Fruit fly (Drosophila melanogaster) whole organism, embryonic: Measurements from ENCODE around the gene Bicra.
A peak's percentile ranks its signal among the peaks of the same experiment; 100 is the strongest.

Experiments used
- CG11456 ChIP-seq: fragments of 200-800 bp; sonication (Bioruptor generic); IDR thresholded peaks from 3 replicates; pipeline ENCODE4 v1.3.6; 2022; ENCODE audit warnings: missing biosample characterization, missing genetic modification characterization
- CG11723 ChIP-seq: fragments of 200-800 bp; sonication (Bioruptor generic); optimal IDR thresholded peaks from 2 replicates; lab custom pipeline; 2017; ENCODE audit warnings: missing biosample characterization, mild to moderate bottlenecking, missing genetic modification characterization
- CG13287 ChIP-seq: fragments of 200-800 bp; sonication (Bioruptor generic); IDR thresholded peaks from 2 replicates; pipeline ENCODE4 v1.3.6; 2022; ENCODE audit warnings: missing biosample characterization, missing genetic modification characterization; ENCODE audit not compliant: partially characterized antibody
- CG13296 ChIP-seq: fragments of 200-800 bp; sonication (Bioruptor generic); optimal IDR thresholded peaks from 3 replicates; lab custom pipeline; 2018; ENCODE audit warnings: missing biosample characterization, mild to moderate bottlenecking, missing genetic modification characterization
- CG14050 ChIP-seq: fragments of 200-800 bp; sonication (Bioruptor generic); IDR thresholded peaks from 3 replicates; pipeline ENCODE4 v1.3.6; 2022; ENCODE audit warnings: missing biosample characterization, missing genetic modification characterization
- CG14441 ChIP-seq: fragments of 200-800 bp; sonication (Bioruptor generic); IDR thresholded peaks from 2 replicates; pipeline ENCODE4 v1.3.6; 2022; ENCODE audit warnings: missing biosample characterization, missing genetic modification characterization
- CG17385 ChIP-seq: fragments of 200-800 bp; sonication (Bioruptor generic); optimal IDR thresholded peaks from 3 replicates; lab custom pipeline; 2018; ENCODE audit warnings: missing biosample characterization, mild to moderate bottlenecking, missing genetic modification characterization
- CG17912 ChIP-seq: fragments of 200-800 bp; sonication (Bioruptor generic); optimal IDR thresholded peaks from 2 replicates; lab custom pipeline; 2018; ENCODE audit warnings: missing biosample characterization, mild to moderate bottlenecking, missing genetic modification characterization
- CG18011 ChIP-seq: fragments of 200-800 bp; sonication (Bioruptor generic); optimal IDR thresholded peaks from 2 replicates; lab custom pipeline; 2017; ENCODE audit warnings: missing biosample characterization, missing genetic modification characterization, mild to moderate bottlenecking, moderate library complexity, missing genotype
- CG18476 ChIP-seq: fragments of 200-800 bp; sonication (Bioruptor generic); optimal IDR thresholded peaks from 2 replicates; lab custom pipeline; 2016; ENCODE audit warnings: missing biosample characterization, mild to moderate bottlenecking, missing genetic modification characterization
- CG30403 ChIP-seq: fragments of 200-800 bp; sonication (Bioruptor generic); optimal IDR thresholded peaks from 3 replicates; lab custom pipeline; 2016; ENCODE audit warnings: missing biosample characterization, missing genetic modification characterization
- CG30431 ChIP-seq: fragments of 200-800 bp; sonication (Bioruptor generic); optimal IDR thresholded peaks from 2 replicates; lab custom pipeline; 2017; ENCODE audit warnings: missing biosample characterization, missing genetic modification characterization
- CG32767 ChIP-seq: fragments of 200-800 bp; sonication (Bioruptor generic); IDR thresholded peaks from 2 replicates; pipeline ENCODE4 v1.3.6; 2022; ENCODE audit warnings: missing biosample characterization, missing genetic modification characterization
- CG5180 ChIP-seq: fragments of 200-800 bp; sonication (Bioruptor generic); optimal IDR thresholded peaks from 3 replicates; lab custom pipeline; 2017; ENCODE audit warnings: missing biosample characterization, missing genetic modification characterization, mild to moderate bottlenecking, moderate library complexity, missing genetic modification reagents
- CG6272 ChIP-seq: fragments of 200-800 bp; sonication (Bioruptor generic); IDR thresholded peaks from 2 replicates; pipeline ENCODE4 v1.3.6; 2022; ENCODE audit warnings: missing biosample characterization, missing genetic modification characterization
- CG7372 ChIP-seq: fragments of 200-800 bp; sonication (Bioruptor generic); IDR thresholded peaks from 2 replicates; pipeline ENCODE4 v1.3.6; 2022; ENCODE audit warnings: missing biosample characterization, missing genetic modification characterization
- CG7745 ChIP-seq: fragments of 200-800 bp; sonication (Bioruptor generic); optimal IDR thresholded peaks from 2 replicates; lab custom pipeline; 2018; ENCODE audit warnings: missing biosample characterization, mild to moderate bottlenecking, missing genetic modification characterization, moderate library complexity
- CG7928 ChIP-seq: fragments of 200-800 bp; sonication (Bioruptor generic); optimal IDR thresholded peaks from 2 replicates; lab custom pipeline; 2017; ENCODE audit warnings: missing biosample characterization, mild to moderate bottlenecking, missing genetic modification characterization
- CG8290 ChIP-seq, 3 experiments: fragments of 200-800 bp; sonication (Bioruptor generic); optimal IDR thresholded peaks; 2 replicates each; lab custom pipeline; 2016 to 2019; ENCODE audit warnings: missing biosample characterization in 3 of 3, missing genetic modification characterization in 3 of 3, mild to moderate bottlenecking in 2 of 3, moderate library complexity in 1 of 3
- CG8765 ChIP-seq: fragments of 200-800 bp; sonication (Bioruptor generic); IDR thresholded peaks from 2 replicates; pipeline ENCODE4 v1.3.6; 2022; ENCODE audit warnings: missing biosample characterization, missing genetic modification characterization
- CG9932 ChIP-seq: fragments of 200-800 bp; sonication (Bioruptor generic); IDR thresholded peaks from 2 replicates; pipeline ENCODE4 v1.3.6; 2022; ENCODE audit warnings: missing biosample characterization, missing genetic modification characterization
- CoRest ChIP-seq: fragments of 200-800 bp; sonication (Bioruptor generic); optimal IDR thresholded peaks from 3 replicates; lab custom pipeline; 2018; ENCODE audit warnings: missing biosample characterization, mild to moderate bottlenecking, missing genetic modification characterization, moderate library complexity
- D19A ChIP-seq: fragments of 200-800 bp; optimal IDR thresholded peaks from 3 replicates; lab custom pipeline; 2019; ENCODE audit warnings: missing biosample characterization, mild to moderate bottlenecking, missing genetic modification characterization, moderate library complexity
- Doc3 ChIP-seq: fragments of 200-800 bp; sonication (Bioruptor generic); IDR thresholded peaks from 3 replicates; pipeline ENCODE4 v1.3.6; 2022; ENCODE audit warnings: missing biosample characterization, missing genetic modification characterization; ENCODE audit not compliant: partially characterized antibody
- Elba2 ChIP-seq: fragments of 200-800 bp; sonication (Bioruptor generic); optimal IDR thresholded peaks from 3 replicates; lab custom pipeline; 2016; ENCODE audit warnings: missing biosample characterization, missing genetic modification characterization
- Fer1 ChIP-seq: fragments of 200-800 bp; sonication (Bioruptor generic); optimal IDR thresholded peaks from 2 replicates; lab custom pipeline; 2017; ENCODE audit warnings: missing biosample characterization, mild to moderate bottlenecking, missing genetic modification characterization
- Hr39 ChIP-seq: fragments of >200 bp; optimal IDR thresholded peaks from 2 replicates; lab custom pipeline; 2017
- Jarid2 ChIP-seq: fragments of 200-800 bp; sonication (Bioruptor generic); optimal IDR thresholded peaks from 3 replicates; lab custom pipeline; 2017; ENCODE audit warnings: mild to moderate bottlenecking, missing biosample characterization, missing genetic modification reagents, missing genetic modification characterization
- Kr ChIP-seq: fragments of 200-800 bp; sonication (Bioruptor generic); optimal IDR thresholded peaks from 2 replicates; lab custom pipeline; 2017; ENCODE audit warnings: missing biosample characterization, mild to moderate bottlenecking, missing genetic modification characterization
- Mrtf ChIP-seq: fragments of 200-800 bp; sonication (Bioruptor generic); IDR thresholded peaks from 3 replicates; pipeline ENCODE4 v1.3.6; 2022; ENCODE audit warnings: missing biosample characterization, missing genetic modification characterization
- Poxn ChIP-seq: fragments of 200-800 bp; sonication (Bioruptor generic); IDR thresholded peaks from 2 replicates; pipeline ENCODE4 v1.3.6; 2022; ENCODE audit warnings: missing biosample characterization, missing genetic modification characterization
- YL-1 ChIP-seq: fragments of 200-800 bp; sonication (Bioruptor generic); optimal IDR thresholded peaks from 3 replicates; lab custom pipeline; 2017; ENCODE audit warnings: missing biosample characterization, mild to moderate bottlenecking, missing genetic modification characterization
- dati ChIP-seq: fragments of 200-800 bp; sonication (Bioruptor generic); IDR thresholded peaks from 2 replicates; pipeline ENCODE4 v1.3.6; 2022; ENCODE audit warnings: missing biosample characterization, missing genetic modification characterization
- gcm ChIP-seq: fragments of 200-800 bp; sonication (Bioruptor generic); optimal IDR thresholded peaks from 2 replicates; lab custom pipeline; 2019; ENCODE audit warnings: missing biosample characterization, mild to moderate bottlenecking, missing genetic modification characterization, moderate library complexity
- gt ChIP-seq: fragments of 200-800 bp; sonication (Bioruptor generic); IDR thresholded peaks from 2 replicates; pipeline ENCODE4 v1.3.6; 2022; ENCODE audit warnings: missing biosample characterization, missing genetic modification characterization
- her ChIP-seq: fragments of 200-800 bp; sonication (Bioruptor generic); optimal IDR thresholded peaks from 2 replicates; lab custom pipeline; 2016; ENCODE audit warnings: missing biosample characterization, missing genetic modification characterization
- jing ChIP-seq: fragments of 200-800 bp; sonication (Bioruptor generic); optimal IDR thresholded peaks from 2 replicates; lab custom pipeline; 2018; ENCODE audit warnings: missing biosample characterization, mild to moderate bottlenecking, missing genetic modification characterization
- jumu ChIP-seq: fragments of 200-800 bp; sonication (Bioruptor generic); optimal IDR thresholded peaks from 3 replicates; lab custom pipeline; 2016; ENCODE audit warnings: missing biosample characterization, missing genetic modification characterization
- lab ChIP-seq: fragments of 200-800 bp; sonication (Bioruptor generic); optimal IDR thresholded peaks from 3 replicates; lab custom pipeline; 2017; ENCODE audit warnings: missing biosample characterization, missing genetic modification characterization, mild to moderate bottlenecking, moderate library complexity, missing genetic modification reagents
- oc ChIP-seq: fragments of 200-800 bp; sonication (Bioruptor generic); optimal IDR thresholded peaks from 2 replicates; lab custom pipeline; 2018; ENCODE audit warnings: missing biosample characterization, mild to moderate bottlenecking, missing genetic modification characterization, moderate library complexity
- pb ChIP-seq: fragments of 200-800 bp; sonication (Bioruptor generic); optimal IDR thresholded peaks from 3 replicates; lab custom pipeline; 2016; ENCODE audit warnings: missing biosample characterization, missing genetic modification characterization
- peb ChIP-seq: fragments of 200-800 bp; sonication (Bioruptor generic); IDR thresholded peaks from 2 replicates; pipeline ENCODE4 v1.3.6; 2022; ENCODE audit warnings: missing biosample characterization, missing genetic modification characterization
- repo ChIP-seq: fragments of 200-800 bp; sonication (Bioruptor generic); optimal IDR thresholded peaks from 2 replicates; lab custom pipeline; 2016; ENCODE audit warnings: missing biosample characterization, missing genetic modification characterization
- ro ChIP-seq: fragments of 200-800 bp; sonication (Bioruptor generic); IDR thresholded peaks from 2 replicates; pipeline ENCODE4 v1.3.6; 2022; ENCODE audit warnings: missing biosample characterization, missing genetic modification characterization
- schlank ChIP-seq: fragments of 200-800 bp; sonication (Bioruptor generic); optimal IDR thresholded peaks from 2 replicates; lab custom pipeline; 2018; ENCODE audit warnings: missing biosample characterization, mild to moderate bottlenecking, missing genetic modification characterization
- slp2 ChIP-seq: fragments of 200-800 bp; sonication (Bioruptor generic); optimal IDR thresholded peaks from 2 replicates; lab custom pipeline; 2016; ENCODE audit warnings: missing biosample characterization, missing genetic modification characterization
- sqz ChIP-seq: fragments of 200-800 bp; sonication (Bioruptor generic); optimal IDR thresholded peaks from 3 replicates; lab custom pipeline; 2018; ENCODE audit warnings: missing biosample characterization, mild to moderate bottlenecking, missing genetic modification characterization
- usp ChIP-seq: fragments of >200 bp; optimal IDR thresholded peaks from 2 replicates; lab custom pipeline; 2017; ENCODE audit warnings: missing biosample characterization, missing genetic modification characterization
- vfl ChIP-seq: fragments of 200-800 bp; sonication (Bioruptor generic); optimal IDR thresholded peaks from 2 replicates; lab custom pipeline; 2016; ENCODE audit warnings: missing biosample characterization, missing genetic modification characterization
- yki ChIP-seq: fragments of >200 bp; optimal IDR thresholded peaks from 3 replicates; lab custom pipeline; 2018

Gene Bicra

DNA sequence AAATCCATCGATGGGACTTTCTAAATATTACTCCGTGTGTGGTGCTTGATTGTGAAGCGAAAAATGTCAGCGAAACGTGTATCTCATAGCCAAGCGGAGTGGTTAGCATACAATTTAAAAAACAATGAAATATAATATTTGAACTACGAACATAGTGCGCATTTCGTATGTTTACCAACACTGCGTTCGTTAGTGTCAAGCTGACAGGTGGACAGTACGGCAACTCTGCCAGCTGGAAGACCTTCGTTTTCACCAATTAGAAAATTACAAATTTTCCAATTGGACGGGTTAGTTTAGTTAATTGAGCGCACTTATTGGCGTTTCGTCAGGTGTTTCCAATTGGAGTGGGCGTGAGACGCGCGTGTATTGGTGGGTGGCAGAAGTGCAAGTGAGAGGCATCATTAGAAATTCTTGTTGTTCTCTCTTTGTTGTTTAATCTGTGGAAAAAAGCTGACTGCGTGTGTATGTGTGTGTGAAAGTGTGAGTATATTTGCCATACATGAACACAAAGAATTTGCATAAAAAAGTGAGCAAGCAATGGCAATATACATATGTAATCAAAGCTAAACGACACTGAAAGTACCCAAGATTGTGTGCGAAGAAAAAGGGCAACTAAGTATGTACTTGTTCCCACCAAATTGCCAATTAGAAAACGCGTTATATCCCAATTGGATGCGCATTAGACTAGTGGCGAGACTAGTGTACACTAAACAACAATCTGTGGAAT, 23.0 kb upstream of the Bicra start (continued):
- no peak for TF ChIP-seq CG7928 (GFP tag; lab: Kevin White, UChicago)
- TF ChIP-seq Mrtf (GFP tag; lab: Robert Waterston, UW) = no peak; the same call in 2 of the 3 replicates
- no peak; the same call in 1 of the 2 replicates for TF ChIP-seq CG13287 (GFP tag; lab: Robert Waterston, UW)
- peak; percentile 11 for TF ChIP-seq repo
- TF ChIP-seq gt = no peak
- no peak for TF ChIP-seq CG11723 (GFP tag; lab: Kevin White, UChicago)
- no peak for TF ChIP-seq peb (GFP tag; lab: Robert Waterston, UW)
- peak; percentile 16 for TF ChIP-seq CG30403 (GFP tag; lab: Kevin White, UChicago)
- peak; percentile 18 for TF ChIP-seq slp2 (GFP tag; lab: Kevin White, UChicago)
- TF ChIP-seq CG18476 = peak; percentile 51
- no peak for TF ChIP-seq Poxn (GFP tag; lab: Robert Waterston, UW)
- no peak for TF ChIP-seq her (GFP tag; lab: Kevin White, UChicago)
- TF ChIP-seq gcm (GFP tag; lab: Kevin White, UChicago) = no peak
- TF ChIP-seq sqz (GFP tag; lab: Kevin White, UChicago) = no peak
- no peak for TF ChIP-seq Fer1 (GFP tag; lab: Kevin White, UChicago)
- no peak for TF ChIP-seq CG14050
- no peak for TF ChIP-seq CG6272 (GFP tag; lab: Robert Waterston, UW)
- TF ChIP-seq CoRest (tag; lab: Kevin White, UChicago) = peak; percentile 34
- TF ChIP-seq Hr39 (lab: Kevin White, UChicago) = no peak
- no peak for TF ChIP-seq dati (GFP tag; lab: Robert Waterston, UW)
- peak; percentile 25 for TF ChIP-seq jumu
- TF ChIP-seq CG11456 (GFP tag; lab: Robert Waterston, UW) = no peak
- peak; percentile 18; the same call in 1 of the 2 replicates for TF ChIP-seq CG32767 (GFP tag; lab: Robert Waterston, UW)
- no peak for TF ChIP-seq CG13296
- no peak for TF ChIP-seq Kr
- no peak for TF ChIP-seq oc (tag; lab: Kevin White, UChicago)
- TF ChIP-seq CG30431 (GFP tag; lab: Kevin White, UChicago) = no peak
- no peak for TF ChIP-seq CG7372
- TF ChIP-seq CG17912 = no peak
- no peak for TF ChIP-seq ro (GFP tag; lab: Robert Waterston, UW)
- TF ChIP-seq CG17385 (GFP tag; lab: Kevin White, UChicago) = peak; percentile 39
- TF ChIP-seq schlank = no peak
- TF ChIP-seq YL-1 (GFP tag; lab: Kevin White, UChicago) = peak; percentile 45
- peak; percentile 99 for TF ChIP-seq Elba2 (GFP tag; lab: Kevin White, UChicago)
- TF ChIP-seq CG8290 (GFP tag; optimal IDR thresholded peaks at IDR 0.05; lab: Kevin White, UChicago) = peak; percentile 39
- TF ChIP-seq CG8290 (tag; optimal IDR thresholded peaks at IDR 0.05; lab: Kevin White, UChicago) = peak; percentile 19 to 79
- no peak for TF ChIP-seq jing (GFP tag; lab: Kevin White, UChicago)
- TF ChIP-seq lab = no peak
- no peak for TF ChIP-seq Jarid2
- peak; percentile 38 for TF ChIP-seq CG18011 (GFP tag; lab: Kevin White, UChicago)
- no peak for TF ChIP-seq pb (GFP tag; lab: Kevin White, UChicago)
- TF ChIP-seq CG7745 (tag; lab: Kevin White, UChicago) = no peak
- TF ChIP-seq D19A = no peak
- no peak for TF ChIP-seq yki (lab: Kevin White, UChicago)
- TF ChIP-seq Doc3 = 0 out of 3 replicates have a peak, but pooled peaks have one; percentile 29
- TF ChIP-seq CG5180 (GFP tag; lab: Kevin White, UChicago) = no peak
- no peak for TF ChIP-seq usp (GFP tag; lab: Kevin White, UChicago)
- TF ChIP-seq CG9932 = peak; percentile 49
- TF ChIP-seq CG14441 (GFP tag; lab: Robert Waterston, UW) = 0 out of 2 replicates have a peak, but pooled peaks have one; percentile 12
- TF ChIP-seq vfl (GFP tag; lab: Kevin White, UChicago) = peak; percentile 43
- TF ChIP-seq CG8765 = no peak
